Fruit fly (Drosophila melanogaster): ENCODE data around the gene CG34166.
A peak's percentile ranks its signal among the peaks of the same experiment; 100 is the strongest.
"Not testable (repeated sequence)": the region's sequence is repeated elsewhere in the genome, so short reads cannot be mapped to it uniquely, and the experiment has no call there.

CG34166 gene

dm6 chr2L:14742893-14743292 lies at the start of gene CG34166:
TSS of gene CG34166 (plus strand) at chr2L:14743193.
- not testable (repeated sequence) for TF ChIP-seq Hnf4, jim, CG9705 (GFP tag; optimal IDR thresholded peaks at IDR 0.05)

dm6 chr2L:14693620-14694019 lies 49.4 kb upstream of the CG34166 start:
- TF ChIP-seq Vsx2 (GFP tag; optimal IDR thresholded peaks at IDR 0.05; ENCODE audit: partially characterized antibody) (no peak), Abd-B (GFP tag; optimal IDR thresholded peaks at IDR 0.05) (no peak), dsf (GFP tag; optimal IDR thresholded peaks at IDR 0.05; ENCODE audit: borderline replicate concordance) (no peak), usp (GFP tag; optimal IDR thresholded peaks at IDR 0.05) (no peak), jim (GFP tag; optimal IDR thresholded peaks at IDR 0.05) (no peak), h (GFP tag; optimal IDR thresholded peaks at IDR 0.05) (no peak), lola (GFP tag; optimal IDR thresholded peaks at IDR 0.05) (no peak)

DNA sequence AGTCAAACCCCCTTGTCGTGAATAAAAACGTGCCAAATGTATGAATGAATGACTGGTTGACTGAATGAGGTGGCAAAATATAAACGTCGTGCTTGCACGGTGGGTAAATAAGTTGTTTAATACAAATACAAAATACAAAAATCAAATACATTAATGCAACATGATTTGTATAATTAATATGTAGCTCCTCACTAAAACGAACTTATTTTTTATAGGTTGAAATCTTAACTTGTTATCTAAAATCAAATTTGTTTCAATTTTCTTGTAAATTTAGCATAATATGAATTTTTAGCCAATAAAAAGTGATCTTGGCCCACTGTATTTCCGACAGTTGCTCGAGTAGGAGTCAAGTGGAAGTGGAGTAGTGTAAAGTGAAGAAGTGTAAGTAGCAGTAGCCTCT lies 45.1 kb upstream of the CG34166 start:
- TF ChIP-seq br (GFP tag; optimal IDR thresholded peaks at IDR 0.05) (peak; percentile 5), sage (GFP tag; optimal IDR thresholded peaks at IDR 0.05) (no peak), psq (GFP tag; optimal IDR thresholded peaks at IDR 0.05) (no peak), HLH106 (tag; optimal IDR thresholded peaks at IDR 0.05) (peak; percentile 10), foxo (GFP tag; optimal IDR thresholded peaks at IDR 0.05) (peak in 1 of 2 experiments; percentile 1)

dm6 chr2L:14698980-14699379 lies 44.0 kb upstream of the CG34166 start:
- TF ChIP-seq woc (GFP tag; optimal IDR thresholded peaks at IDR 0.05) = no peak
- TF ChIP-seq Vsx2 (GFP tag; optimal IDR thresholded peaks at IDR 0.05; ENCODE audit: partially characterized antibody) = no peak
- TF ChIP-seq sv (GFP tag; optimal IDR thresholded peaks at IDR 0.05) = no peak
- no peak for TF ChIP-seq Myc (optimal IDR thresholded peaks at IDR 0.05)
- TF ChIP-seq CG32264 (GFP tag; optimal IDR thresholded peaks at IDR 0.05) = no peak
- no peak for TF ChIP-seq GATAd (GFP tag; optimal IDR thresholded peaks at IDR 0.05)
- no peak for TF ChIP-seq dmrt93B (GFP tag; optimal IDR thresholded peaks at IDR 0.05)
- no peak for TF ChIP-seq N (GFP tag; optimal IDR thresholded peaks at IDR 0.05)
- no peak for TF ChIP-seq Dif (GFP tag; optimal IDR thresholded peaks at IDR 0.05; ENCODE audit: partially characterized antibody)
- no peak for TF ChIP-seq jim (GFP tag; optimal IDR thresholded peaks at IDR 0.05)
- no peak for TF ChIP-seq Mio (GFP tag; optimal IDR thresholded peaks at IDR 0.05)
- no peak for TF ChIP-seq Rel (GFP tag; optimal IDR thresholded peaks at IDR 0.05)
- TF ChIP-seq Rel (tag; optimal IDR thresholded peaks at IDR 0.05) = no peak
- no peak for TF ChIP-seq Dfd (GFP tag; optimal IDR thresholded peaks at IDR 0.05)
- TF ChIP-seq CrebA (GFP tag; optimal IDR thresholded peaks at IDR 0.05; ENCODE audit: borderline replicate concordance) = no peak
- TF ChIP-seq brk (GFP tag; optimal IDR thresholded peaks at IDR 0.05) = no peak
- TF ChIP-seq OdsH (GFP tag; optimal IDR thresholded peaks at IDR 0.05) = no peak
- TF ChIP-seq psq (GFP tag; optimal IDR thresholded peaks at IDR 0.05) = no peak
- TF ChIP-seq CG9705 (GFP tag; optimal IDR thresholded peaks at IDR 0.05) = no peak
- TF ChIP-seq Jra (GFP tag; optimal IDR thresholded peaks at IDR 0.05) = no peak
- no peak for TF ChIP-seq HLH106 (tag; optimal IDR thresholded peaks at IDR 0.05)

dm6 chr2L:14699501-14700077 lies 43.4 kb upstream of the CG34166 start:
- TF ChIP-seq h (GFP tag; optimal IDR thresholded peaks at IDR 0.05) = peak; percentile 9
- no peak for TF ChIP-seq Hnf4 (GFP tag; optimal IDR thresholded peaks at IDR 0.05)
- TF ChIP-seq woc (GFP tag; optimal IDR thresholded peaks at IDR 0.05) = no peak
- TF ChIP-seq Jra (GFP tag; optimal IDR thresholded peaks at IDR 0.05) = no peak
- TF ChIP-seq CG32264 (GFP tag; optimal IDR thresholded peaks at IDR 0.05) = no peak
- no peak for TF ChIP-seq Hr83 (GFP tag; optimal IDR thresholded peaks at IDR 0.05; ENCODE audit: poor library complexity, severe bottlenecking)
- no peak for TF ChIP-seq Myc (optimal IDR thresholded peaks at IDR 0.05)
- no peak for TF ChIP-seq CG9705 (GFP tag; optimal IDR thresholded peaks at IDR 0.05)

dm6 chr2L:14701495-14701894 lies 41.5 kb upstream of the CG34166 start:
- TF ChIP-seq CG9705 (GFP tag; optimal IDR thresholded peaks at IDR 0.05) (no peak), ey (GFP tag; optimal IDR thresholded peaks at IDR 0.05) (no peak), jim (GFP tag; optimal IDR thresholded peaks at IDR 0.05) (no peak), Rel (GFP tag; optimal IDR thresholded peaks at IDR 0.05) (no peak), Rel (tag; optimal IDR thresholded peaks at IDR 0.05) (no peak), CG32264 (GFP tag; optimal IDR thresholded peaks at IDR 0.05) (no peak), sv (GFP tag; optimal IDR thresholded peaks at IDR 0.05) (peak; percentile 32), Dfd (GFP tag; optimal IDR thresholded peaks at IDR 0.05) (no peak)
